Worm (Caenorhabditis elegans) whole organism, midembryonic: ENCODE measurements around the gene C44B7.11.

ENCODE experiments used
- cog-1 ChIP-seq: sonication (generic microtip); optimal IDR thresholded peaks from 2 replicates; lab custom pipeline; 2016; ENCODE audit warnings: missing genetic modification characterization, missing compliant biosample characterization
- flt-1 ChIP-seq: fragments of 200-800 bp; sonication (Bioruptor generic); IDR thresholded peaks from 2 replicates; pipeline ENCODE4 v1.3.6; 2022; ENCODE audit warnings: missing genetic modification characterization, missing compliant biosample characterization
- klf-2 ChIP-seq: fragments of 200-800 bp; sonication (Bioruptor generic); conservative IDR thresholded peaks from 2 replicates; pipeline ENCODE4 v1.3.6; 2022; ENCODE audit warnings: missing genetic modification reagents, missing genetic modification characterization, missing compliant biosample characterization
- ref-1 ChIP-seq: fragments of 200-800 bp; sonication (Bioruptor generic); conservative IDR thresholded peaks from 2 replicates; pipeline ENCODE4 v1.3.6; 2022; ENCODE audit warnings: missing genetic modification reagents, missing genetic modification characterization, missing compliant biosample characterization
- tab-1 ChIP-seq: fragments of 200-800 bp; sonication (Bioruptor generic); IDR thresholded peaks from 2 replicates; pipeline ENCODE4 v1.3.6; 2022; ENCODE audit warnings: missing genetic modification characterization, missing compliant biosample characterization
- ztf-23 ChIP-seq: fragments of 200-800 bp; sonication (Bioruptor generic); IDR thresholded peaks from 2 replicates; pipeline ENCODE4 v1.3.6; 2022; ENCODE audit warnings: missing genetic modification reagents, missing genetic modification characterization, missing compliant biosample characterization
- ztf-29 ChIP-seq: fragments of 200-800 bp; sonication (Bioruptor generic); IDR thresholded peaks from 2 replicates; pipeline ENCODE4 v1.3.6; 2022; ENCODE audit warnings: missing genetic modification reagents, missing genetic modification characterization, missing compliant biosample characterization

DNA sequence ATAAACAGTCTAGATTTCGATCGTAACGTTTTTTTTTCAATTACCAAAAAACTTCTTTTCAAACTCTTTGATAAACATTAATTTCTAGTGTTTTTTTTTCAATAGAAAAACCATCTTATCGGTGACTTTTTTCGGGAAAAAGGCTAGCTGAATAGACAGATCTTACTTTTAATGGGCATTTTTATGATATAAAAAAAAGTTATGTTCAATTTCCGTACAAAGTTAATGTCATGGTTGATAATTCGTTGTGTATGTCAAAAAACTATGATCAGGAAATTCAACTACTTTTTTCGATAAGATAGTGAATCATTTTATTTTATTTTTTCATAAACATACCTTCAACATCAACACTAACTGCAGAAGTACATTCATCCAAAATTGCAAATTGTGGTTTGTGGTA is 12.8 kb downstream of the C44B7.11 start:
- no peak for TF ChIP-seq ref-1
- TF ChIP-seq flt-1: no peak
- TF ChIP-seq ztf-29 (GFP tag; lab: Robert Waterston, UW): no peak
- TF ChIP-seq cog-1 (tag; lab: Kevin White, UChicago): no peak
- TF ChIP-seq klf-2 (GFP tag; lab: Robert Waterston, UW): no peak
- no peak for TF ChIP-seq ztf-23
- no peak for TF ChIP-seq tab-1
